Worm (Caenorhabditis elegans): ENCODE measurements around the gene cand-1.

Gene cand-1

ce11 chrV:16788967-16789366, 13.7 kb upstream of the cand-1 start, which contains the start of gene immt-2:
immt-2 (plus strand) TSS chrV:16789267.
- TF ChIP-seq nhr-23 (tag; optimal IDR thresholded peaks at IDR 0.05): no peak
- no peak for TF ChIP-seq ceh-16 (tag; optimal IDR thresholded peaks at IDR 0.05)
- no peak for TF ChIP-seq nhr-6 (tag; optimal IDR thresholded peaks at IDR 0.05)
- TF ChIP-seq aly-2 (tag; optimal IDR thresholded peaks at IDR 0.05): no peak
- no peak for TF ChIP-seq F13H6.1 (tag; optimal IDR thresholded peaks at IDR 0.05)

ce11 chrV:16792717-16793116, 10.0 kb upstream of the cand-1 start:
- TF ChIP-seq fos-1 (tag; optimal IDR thresholded peaks at IDR 0.05) (no peak), mdl-1 (tag; optimal IDR thresholded peaks at IDR 0.05) (no peak)

- no peak for TF ChIP-seq sem-4 (tag; optimal IDR thresholded peaks at IDR 0.05)
- TF ChIP-seq mab-5 (tag; optimal IDR thresholded peaks at IDR 0.05): no peak
- no peak for TF ChIP-seq skn-1 (tag; optimal IDR thresholded peaks at IDR 0.05)
- no peak for TF ChIP-seq nhr-10 (tag; optimal IDR thresholded peaks at IDR 0.05)
- TF ChIP-seq elt-1 (tag; optimal IDR thresholded peaks at IDR 0.05): no peak
- no peak for TF ChIP-seq sma-9 (GFP tag; optimal IDR thresholded peaks at IDR 0.05)
- TF ChIP-seq sma-9 (tag; optimal IDR thresholded peaks at IDR 0.05): no peak
- TF ChIP-seq gmeb-1 (tag; optimal IDR thresholded peaks at IDR 0.05): no peak
- TF ChIP-seq nhr-23 (tag; optimal IDR thresholded peaks at IDR 0.05): no peak
- TF ChIP-seq elt-3 (tag; optimal IDR thresholded peaks at IDR 0.05): no peak
These were observed 9.4 kb upstream of the cand-1 start for ce11 chrV:16793312-16793711.

ce11 chrV:16794079-16794478, 8.6 kb upstream of the cand-1 start:
- no peak for TF ChIP-seq nhr-23 (tag; optimal IDR thresholded peaks at IDR 0.05)
- no peak for TF ChIP-seq unc-55 (GFP tag; optimal IDR thresholded peaks at IDR 0.05)
- TF ChIP-seq nhr-11 (tag; optimal IDR thresholded peaks at IDR 0.05): no peak
- TF ChIP-seq sma-9 (GFP tag; optimal IDR thresholded peaks at IDR 0.05): no peak
- no peak for TF ChIP-seq sma-9 (tag; optimal IDR thresholded peaks at IDR 0.05)
- no peak for TF ChIP-seq lsy-2 (tag; optimal IDR thresholded peaks at IDR 0.05)
- TF ChIP-seq C34F6.9 (tag; optimal IDR thresholded peaks at IDR 0.05): no peak
- no peak for TF ChIP-seq elt-1 (tag; optimal IDR thresholded peaks at IDR 0.05)
- no peak for TF ChIP-seq lin-11 (tag; optimal IDR thresholded peaks at IDR 0.05)

- TF ChIP-seq ZK546.5 (tag; optimal IDR thresholded peaks at IDR 0.05) (no peak), lin-39 (tag; optimal IDR thresholded peaks at IDR 0.05) (no peak), ztf-4 (tag; optimal IDR thresholded peaks at IDR 0.05) (no peak), ztf-11 (tag; optimal IDR thresholded peaks at IDR 0.05) (no peak), ama-1 (optimal IDR thresholded peaks at IDR 0.05) (no peak), ceh-16 (tag; optimal IDR thresholded peaks at IDR 0.05) (peak; percentile 22), sma-9 (GFP tag; optimal IDR thresholded peaks at IDR 0.05) (no peak), sma-9 (tag; optimal IDR thresholded peaks at IDR 0.05) (no peak), sem-4 (tag; optimal IDR thresholded peaks at IDR 0.05) (no peak), elt-3 (tag; optimal IDR thresholded peaks at IDR 0.05) (no peak), peb-1 (tag; optimal IDR thresholded peaks at IDR 0.05) (no peak), gmeb-1 (tag; optimal IDR thresholded peaks at IDR 0.05) (peak; percentile 81), unc-55 (GFP tag; optimal IDR thresholded peaks at IDR 0.05) (peak; percentile 70), nhr-10 (tag; optimal IDR thresholded peaks at IDR 0.05) (no peak), nhr-12 (tag; optimal IDR thresholded peaks at IDR 0.05) (no peak), nhr-11 (tag; optimal IDR thresholded peaks at IDR 0.05) (no peak), C34F6.9 (tag; optimal IDR thresholded peaks at IDR 0.05) (peak; percentile 77), nhr-129 (tag; optimal IDR thresholded peaks at IDR 0.05) (peak; percentile 27), mdl-1 (tag; optimal IDR thresholded peaks at IDR 0.05) (no peak), Y55F3AM.14 (GFP tag; optimal IDR thresholded peaks at IDR 0.05) (no peak), R02D3.7 (tag; optimal IDR thresholded peaks at IDR 0.05) (peak; percentile 7), nhr-77 (tag; optimal IDR thresholded peaks at IDR 0.05) (no peak), egl-27 (tag; optimal IDR thresholded peaks at IDR 0.05) (peak; percentile 12), nhr-23 (tag; optimal IDR thresholded peaks at IDR 0.05) (no peak), F13H6.1 (tag; optimal IDR thresholded peaks at IDR 0.05) (peak; percentile 46), zag-1 (tag; optimal IDR thresholded peaks at IDR 0.05) (no peak), nhr-6 (tag; optimal IDR thresholded peaks at IDR 0.05) (no peak), lin-13 (GFP tag; optimal IDR thresholded peaks at IDR 0.05) (peak; percentile 61), nhr-21 (tag; optimal IDR thresholded peaks at IDR 0.05) (peak; percentile 32), unc-62 (GFP tag; optimal IDR thresholded peaks at IDR 0.05) (no peak), ceh-82 (tag; optimal IDR thresholded peaks at IDR 0.05) (no peak), nhr-237 (tag; optimal IDR thresholded peaks at IDR 0.05) (no peak), mab-5 (tag; optimal IDR thresholded peaks at IDR 0.05) (peak; percentile 28), mbf-1 (tag; optimal IDR thresholded peaks at IDR 0.05) (no peak), aly-2 (tag; optimal IDR thresholded peaks at IDR 0.05) (no peak), fos-1 (tag; optimal IDR thresholded peaks at IDR 0.05) (no peak), dmd-4 (tag; optimal IDR thresholded peaks at IDR 0.05) (no peak), ztf-1 (GFP tag; conservative IDR thresholded peaks at IDR 0.05) (no peak), sma-3 (GFP tag; optimal IDR thresholded peaks at IDR 0.05) (peak; percentile 42), elt-1 (tag; optimal IDR thresholded peaks at IDR 0.05) (no peak), crh-2 (tag; optimal IDR thresholded peaks at IDR 0.05) (peak; percentile 66)
These were observed 7.8 kb upstream of the cand-1 start, which contains the start of the genes ctps-1 and pus-1 for ce11 chrV:16794828-16795354. ctps-1 (plus strand) TSS chrV:16794878. pus-1 (minus strand) TSS chrV:16794952.
